2 worm cellular contexts compared by ENCODE assay signal in genomic region chrV:500535-500934, ce11.
A peak's percentile ranks its signal among the peaks of the same experiment; 100 is the strongest.
TF ChIP-seq lines count a peak whose summit lies in the region.

No protein-coding gene starts in this region.

TF ChIP-seq in whole organism, L4 larva, 104 proteins besides CTCF, POLR2A, EP300 and RAD21:
- no peak for TF ChIP-seq jun-1 (tag; optimal IDR thresholded peaks at IDR 0.05; lab: Kevin White, UChicago)
- TF ChIP-seq set-16 (GFP tag; IDR thresholded peaks at IDR 0.05; lab: Robert Waterston, UW), result peak; percentile 54; the same call in 1 of the 2 replicates

TF ChIP-seq in whole organism, young adult, 124 proteins besides CTCF, POLR2A, EP300 and RAD21:
- no peak for TF ChIP-seq egrh-3 (GFP tag; IDR thresholded peaks at IDR 0.05; lab: Robert Waterston, UW)
- no peak for TF ChIP-seq F33H1.4 (GFP tag; IDR thresholded peaks at IDR 0.05; lab: Robert Waterston, UW)
- TF ChIP-seq ccch-3 (GFP tag; optimal IDR thresholded peaks at IDR 0.05; lab: Kevin White, UChicago), result no peak
- no peak for TF ChIP-seq snpc-4 (GFP tag; optimal IDR thresholded peaks at IDR 0.05; lab: Kevin White, UChicago)
- TF ChIP-seq snpc-4 (tag; optimal IDR thresholded peaks at IDR 0.05; lab: Kevin White, UChicago), result peak in 1 of 4 experiments; percentile 1
- peak; percentile 73 for TF ChIP-seq zfh-2 (GFP tag; conservative IDR thresholded peaks at IDR 0.05; lab: Robert Waterston, UW)
- no peak for TF ChIP-seq unc-130 (GFP tag; optimal IDR thresholded peaks at IDR 0.05; lab: Kevin White, UChicago)
- no peak for TF ChIP-seq ztf-28 (GFP tag; IDR thresholded peaks at IDR 0.05; lab: Robert Waterston, UW)
- TF ChIP-seq C06A6.2 (GFP tag; conservative IDR thresholded peaks at IDR 0.05; lab: Robert Waterston, UW), result no peak
- no peak for TF ChIP-seq repo-1 (tag; optimal IDR thresholded peaks at IDR 0.05; lab: Kevin White, UChicago)
- no peak for TF ChIP-seq F22D6.2 (tag; optimal IDR thresholded peaks at IDR 0.05; lab: Kevin White, UChicago)
